Worm (Caenorhabditis elegans): ENCODE results near the gene K03B4.9.

Gene K03B4.9

DNA sequence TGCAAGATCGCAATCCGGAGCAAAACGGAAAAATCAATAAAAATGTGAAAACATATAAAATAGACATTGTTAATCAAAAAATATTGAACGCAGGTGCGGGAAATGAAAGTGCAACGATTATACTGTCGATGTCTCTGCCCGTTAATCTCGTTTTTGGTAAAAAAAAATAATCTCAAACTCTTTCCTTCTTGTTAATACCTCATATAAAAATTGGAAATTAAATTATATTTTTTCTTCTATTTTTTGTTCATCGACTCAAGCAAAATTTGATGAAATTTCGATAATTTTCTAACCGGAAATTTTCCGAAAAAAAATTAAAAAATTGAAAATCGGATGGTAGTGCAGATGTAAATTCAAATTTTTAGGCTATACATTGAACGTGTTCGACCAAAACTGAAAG lies at the start of gene K03B4.9:
TSS of gene K03B4.9 (minus strand) at position 101 of the 400 bp plus-strand sequence.
- TF ChIP-seq nhr-2 (tag; optimal IDR thresholded peaks at IDR 0.05) (no peak), mls-2 (tag; optimal IDR thresholded peaks at IDR 0.05) (no peak), ceh-39 (tag; optimal IDR thresholded peaks at IDR 0.05) (no peak), ceh-43 (GFP tag; optimal IDR thresholded peaks at IDR 0.05) (no peak), blmp-1 (tag; optimal IDR thresholded peaks at IDR 0.05) (no peak), unc-120 (tag; optimal IDR thresholded peaks at IDR 0.05; ENCODE audit: poor library complexity, severe bottlenecking) (no peak), nhr-237 (tag; optimal IDR thresholded peaks at IDR 0.05) (no peak), zip-8 (tag; optimal IDR thresholded peaks at IDR 0.05) (no peak), drap-1 (GFP tag; optimal IDR thresholded peaks at IDR 0.05) (no peak)

DNA sequence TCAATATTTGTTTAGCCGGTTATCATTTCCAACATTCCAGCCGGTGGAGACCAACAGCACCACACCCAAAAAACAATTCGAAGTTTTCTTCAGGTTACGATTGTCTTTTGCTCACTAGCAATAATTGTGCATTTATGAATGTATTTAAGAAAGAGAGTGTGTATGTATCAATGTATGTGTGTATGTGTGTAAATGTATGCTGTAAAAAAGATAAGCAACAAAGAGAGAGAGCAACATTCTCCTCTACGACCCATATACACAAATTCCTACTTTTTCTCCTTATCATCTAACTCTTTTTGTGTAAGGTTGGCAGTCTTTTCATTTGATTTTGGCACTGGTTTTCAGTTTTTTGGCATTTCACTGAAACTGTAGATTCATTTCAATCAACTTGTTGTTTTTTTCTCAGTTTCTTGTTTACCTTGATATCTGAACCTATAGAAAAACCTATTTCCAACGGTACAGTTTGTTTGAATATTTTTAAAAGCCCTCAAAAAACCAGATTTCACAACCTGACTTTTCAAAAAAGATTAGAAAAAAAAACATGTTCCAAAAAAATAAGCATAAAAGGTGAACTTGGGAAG lies 48.6 kb upstream of the K03B4.9 start:
- TF ChIP-seq pha-4 (tag; optimal IDR thresholded peaks at IDR 0.05) (no peak), elt-3 (tag; optimal IDR thresholded peaks at IDR 0.05) (no peak), nhr-237 (tag; optimal IDR thresholded peaks at IDR 0.05) (no peak), sptf-1 (tag; optimal IDR thresholded peaks at IDR 0.05) (no peak), ceh-39 (tag; optimal IDR thresholded peaks at IDR 0.05) (no peak), elt-1 (tag; optimal IDR thresholded peaks at IDR 0.05; ENCODE audit: borderline replicate concordance, insufficient read depth) (no peak), ztf-11 (tag; optimal IDR thresholded peaks at IDR 0.05) (no peak), nhr-2 (tag; optimal IDR thresholded peaks at IDR 0.05) (no peak), unc-120 (tag; optimal IDR thresholded peaks at IDR 0.05; ENCODE audit: poor library complexity, severe bottlenecking) (no peak), sem-2 (GFP tag; optimal IDR thresholded peaks at IDR 0.05) (no peak), hlh-1 (tag; optimal IDR thresholded peaks at IDR 0.05) (no peak), lin-13 (tag; optimal IDR thresholded peaks at IDR 0.05) (no peak), bed-3 (GFP tag; optimal IDR thresholded peaks at IDR 0.05) (no peak), mep-1 (tag; optimal IDR thresholded peaks at IDR 0.05) (no peak), mab-5 (tag; optimal IDR thresholded peaks at IDR 0.05) (no peak), M03D4.4 (tag; optimal IDR thresholded peaks at IDR 0.05) (no peak), blmp-1 (tag; optimal IDR thresholded peaks at IDR 0.05) (no peak)

DNA sequence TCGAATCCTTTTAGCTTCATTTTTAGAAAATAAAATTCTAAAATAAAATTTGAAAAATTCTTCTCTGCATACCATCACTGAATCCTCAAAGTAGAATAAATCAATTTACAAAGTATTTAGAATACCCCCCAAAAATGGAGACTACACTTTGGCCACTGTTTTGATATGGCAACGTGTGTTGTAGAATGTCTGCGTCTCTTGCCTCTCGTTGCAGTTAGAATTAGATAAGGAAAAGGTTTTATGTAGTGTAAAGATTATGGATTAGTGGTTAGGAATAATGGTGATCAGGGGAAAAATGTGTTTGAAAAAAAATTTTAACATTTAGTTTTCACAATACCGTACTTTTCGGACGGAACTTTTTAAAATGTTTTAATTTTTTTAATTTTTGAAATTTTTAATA lies 47.6 kb upstream of the K03B4.9 start, which contains the start of gene prx-6:
TSS of gene prx-6 (minus strand) at position 129 of the 400 bp plus-strand sequence.
- no peak for TF ChIP-seq nhr-12 (tag; optimal IDR thresholded peaks at IDR 0.05)
- TF ChIP-seq unc-62 (GFP tag; optimal IDR thresholded peaks at IDR 0.05), result no peak
- no peak for TF ChIP-seq unc-120 (tag; optimal IDR thresholded peaks at IDR 0.05; ENCODE audit: poor library complexity, severe bottlenecking)
- TF ChIP-seq blmp-1 (tag; optimal IDR thresholded peaks at IDR 0.05), result no peak
- TF ChIP-seq ceh-83 (GFP tag; optimal IDR thresholded peaks at IDR 0.05), result no peak
- TF ChIP-seq cnd-1 (tag; optimal IDR thresholded peaks at IDR 0.05), result no peak
- TF ChIP-seq pha-4 (tag; optimal IDR thresholded peaks at IDR 0.05), result no peak

DNA sequence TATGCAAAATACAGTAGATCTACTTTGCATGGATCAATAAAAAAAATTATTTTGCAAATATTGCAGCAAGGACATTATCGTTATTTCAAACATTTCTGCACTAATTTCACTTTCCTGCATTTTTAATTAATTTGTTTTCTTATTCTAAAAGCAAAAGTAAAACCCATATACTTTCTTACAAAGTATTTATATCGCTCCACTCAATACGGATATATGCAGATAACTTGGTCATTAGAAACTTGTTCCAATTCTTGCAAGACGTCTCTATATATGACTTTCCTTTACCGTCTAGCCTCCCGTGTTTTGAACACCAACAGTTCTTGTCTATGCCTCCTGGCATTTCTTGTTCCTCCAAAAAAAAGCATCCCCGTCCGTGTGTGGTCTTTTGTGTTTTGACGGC lies 38.1 kb upstream of the K03B4.9 start, which contains the start of gene oac-24:
TSS of gene oac-24 (plus strand) at position 301 of the 400 bp plus-strand sequence.
- TF ChIP-seq blmp-1 (tag; optimal IDR thresholded peaks at IDR 0.05) (no peak), nhr-76 (tag; optimal IDR thresholded peaks at IDR 0.05) (no peak), snpc-4 (tag; optimal IDR thresholded peaks at IDR 0.05) (no peak), sem-2 (GFP tag; optimal IDR thresholded peaks at IDR 0.05) (no peak), elt-3 (tag; optimal IDR thresholded peaks at IDR 0.05) (no peak), nhr-2 (tag; optimal IDR thresholded peaks at IDR 0.05) (no peak), ztf-11 (tag; optimal IDR thresholded peaks at IDR 0.05) (no peak), ces-1 (GFP tag; optimal IDR thresholded peaks at IDR 0.05) (no peak), ceh-83 (GFP tag; optimal IDR thresholded peaks at IDR 0.05) (no peak), lsy-2 (tag; optimal IDR thresholded peaks at IDR 0.05) (no peak), hlh-1 (tag; optimal IDR thresholded peaks at IDR 0.05) (no peak), zip-8 (tag; optimal IDR thresholded peaks at IDR 0.05) (no peak), unc-120 (tag; optimal IDR thresholded peaks at IDR 0.05; ENCODE audit: poor library complexity, severe bottlenecking) (no peak), mls-2 (tag; optimal IDR thresholded peaks at IDR 0.05) (no peak), mep-1 (tag; optimal IDR thresholded peaks at IDR 0.05) (no peak), unc-62 (GFP tag; optimal IDR thresholded peaks at IDR 0.05) (no peak), sptf-1 (tag; optimal IDR thresholded peaks at IDR 0.05) (no peak), unc-39 (tag; optimal IDR thresholded peaks at IDR 0.05) (no peak)

DNA sequence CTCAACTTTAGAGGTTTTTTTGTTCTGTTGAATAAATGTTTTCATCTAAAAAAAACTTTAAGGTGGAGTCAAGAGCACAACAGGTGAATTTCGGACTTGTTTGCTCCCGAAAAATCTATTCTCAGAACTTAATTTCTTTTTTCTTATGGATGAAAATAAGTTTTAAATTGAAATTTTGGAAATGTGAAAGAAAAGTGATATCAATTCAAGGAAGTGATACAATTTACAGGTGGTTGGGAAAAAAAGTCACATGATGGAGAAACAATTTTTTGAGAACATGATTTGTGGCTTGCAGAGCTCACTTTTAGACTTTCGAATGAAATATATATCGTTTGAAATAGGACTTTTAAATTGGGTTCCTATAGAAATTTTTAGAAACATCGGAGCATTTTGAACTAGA lies 35.3 kb upstream of the K03B4.9 start:
- no peak for TF ChIP-seq mls-2 (tag; optimal IDR thresholded peaks at IDR 0.05)
- no peak for TF ChIP-seq unc-39 (tag; optimal IDR thresholded peaks at IDR 0.05)
- no peak for TF ChIP-seq ham-2 (GFP tag; optimal IDR thresholded peaks at IDR 0.05)
- no peak for TF ChIP-seq cnd-1 (tag; optimal IDR thresholded peaks at IDR 0.05)
- no peak for TF ChIP-seq mep-1 (tag; optimal IDR thresholded peaks at IDR 0.05)
- TF ChIP-seq bed-3 (GFP tag; optimal IDR thresholded peaks at IDR 0.05), result no peak
- TF ChIP-seq sem-2 (GFP tag; optimal IDR thresholded peaks at IDR 0.05), result no peak
- no peak for TF ChIP-seq nhr-12 (tag; optimal IDR thresholded peaks at IDR 0.05)
- no peak for TF ChIP-seq pha-4 (tag; optimal IDR thresholded peaks at IDR 0.05)
- TF ChIP-seq ceh-39 (tag; optimal IDR thresholded peaks at IDR 0.05), result no peak
- TF ChIP-seq lin-32 (GFP tag; optimal IDR thresholded peaks at IDR 0.05), result no peak
- TF ChIP-seq ceh-83 (GFP tag; optimal IDR thresholded peaks at IDR 0.05), result no peak
- no peak for TF ChIP-seq ceh-43 (GFP tag; optimal IDR thresholded peaks at IDR 0.05)
- no peak for TF ChIP-seq hlh-1 (tag; optimal IDR thresholded peaks at IDR 0.05)
- no peak for TF ChIP-seq nhr-2 (tag; optimal IDR thresholded peaks at IDR 0.05)
- no peak for TF ChIP-seq snpc-4 (tag; optimal IDR thresholded peaks at IDR 0.05)
- TF ChIP-seq lsy-2 (tag; optimal IDR thresholded peaks at IDR 0.05), result no peak
- no peak for TF ChIP-seq nhr-76 (tag; optimal IDR thresholded peaks at IDR 0.05)
- no peak for TF ChIP-seq unc-120 (tag; optimal IDR thresholded peaks at IDR 0.05; ENCODE audit: poor library complexity, severe bottlenecking)
